Worm (Caenorhabditis elegans) whole organism, late embryonic: ENCODE measurements around the gene oac-14.

Experiments
- C08G9.2 ChIP-seq: sonication (generic microtip); optimal IDR thresholded peaks from 2 replicates; lab custom pipeline; 2016; ENCODE audit warnings: mild to moderate bottlenecking, missing genetic modification characterization, moderate library complexity, missing compliant biosample characterization
- hlh-13 ChIP-seq: fragments of 200-800 bp; sonication (Bioruptor generic); optimal IDR thresholded peaks from 2 replicates; lab custom pipeline; 2018; ENCODE audit warnings: mild to moderate bottlenecking, missing genetic modification characterization, missing compliant biosample characterization

DNA sequence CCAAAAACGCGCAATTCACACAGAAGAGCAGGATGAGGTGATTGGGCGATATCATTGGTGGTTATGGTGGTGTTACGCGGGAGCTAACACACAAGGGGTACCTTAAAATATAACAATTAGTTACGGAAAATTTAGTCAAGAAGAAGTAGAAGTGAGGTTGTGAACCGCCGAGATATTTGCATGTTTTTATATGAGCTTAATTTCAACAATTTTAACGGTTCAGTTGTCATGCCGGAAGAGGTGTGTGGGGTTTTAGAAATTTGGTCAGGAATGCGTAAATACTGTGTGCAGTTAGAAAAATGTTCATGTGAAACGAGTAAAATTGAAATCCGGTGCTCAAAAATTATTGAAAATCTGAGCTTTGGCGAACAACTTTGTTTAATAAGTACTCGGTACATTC lies 48.9 kb downstream of the oac-14 start, which contains the start of gene flp-3:
- TF ChIP-seq hlh-13 (no peak), C08G9.2 (no peak)
